Fruit fly (Drosophila melanogaster): ENCODE results near the gene Drice.

Drice gene

DNA sequence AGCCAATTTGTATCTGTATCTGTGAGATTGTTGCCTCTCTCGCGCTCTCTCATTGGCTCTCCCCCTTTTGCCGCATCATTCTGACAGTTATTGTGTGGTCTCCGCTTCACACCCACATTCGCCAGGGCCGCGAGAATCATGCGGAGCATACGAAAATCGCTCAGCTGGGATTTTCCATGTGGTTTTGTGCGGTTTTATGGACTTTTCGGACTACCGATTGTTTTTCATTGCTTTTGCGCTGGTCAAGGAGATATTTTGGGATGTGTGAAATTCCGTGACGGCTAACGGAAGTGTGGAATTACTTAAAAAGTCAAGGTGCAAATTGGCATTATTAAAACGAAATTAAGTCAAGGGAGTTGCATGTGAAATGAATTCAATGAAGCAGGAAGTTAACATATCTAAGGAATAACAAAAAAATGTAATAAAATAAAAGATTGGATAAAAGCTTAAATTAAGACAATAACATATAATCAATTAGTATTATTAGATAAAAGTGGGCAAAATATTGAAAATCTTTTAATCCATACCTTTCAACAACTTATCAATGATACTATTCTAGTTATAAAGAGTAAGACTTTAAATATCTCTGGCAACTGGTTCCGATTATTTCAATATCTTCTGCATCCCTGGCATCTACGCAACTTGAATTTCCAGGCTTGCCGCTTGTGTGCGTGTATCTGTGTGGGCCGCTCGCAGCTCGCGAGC lies 27.2 kb upstream of the Drice start (continued):
- TF ChIP-seq spab (GFP tag; optimal IDR thresholded peaks at IDR 0.05) (peak; percentile 51), CG15336 (GFP tag; IDR thresholded peaks at IDR 0.05) (no peak), fd85E (GFP tag; optimal IDR thresholded peaks at IDR 0.05) (no peak), CG6276 (GFP tag; optimal IDR thresholded peaks at IDR 0.05) (peak; percentile 23), CG3919 (GFP tag; optimal IDR thresholded peaks at IDR 0.05) (peak; percentile 24), CG8632 (GFP tag; optimal IDR thresholded peaks at IDR 0.05) (no peak), CG10631 (GFP tag; optimal IDR thresholded peaks at IDR 0.05) (peak; percentile 65), pdm3 (GFP tag; optimal IDR thresholded peaks at IDR 0.05) (peak; percentile 45), vri (GFP tag; optimal IDR thresholded peaks at IDR 0.05) (no peak), lz (GFP tag; optimal IDR thresholded peaks at IDR 0.05) (peak; percentile 61), CG31627 (GFP tag; optimal IDR thresholded peaks at IDR 0.05) (peak; percentile 40), CG16779 (tag; optimal IDR thresholded peaks at IDR 0.05) (no peak), Ets96B (tag; optimal IDR thresholded peaks at IDR 0.05) (peak; percentile 16), Sox102F (GFP tag; optimal IDR thresholded peaks at IDR 0.05) (no peak), CG10669 (GFP tag; optimal IDR thresholded peaks at IDR 0.05) (peak; percentile 33), esn (GFP tag; optimal IDR thresholded peaks at IDR 0.05) (peak; percentile 66), CG1621 (tag; optimal IDR thresholded peaks at IDR 0.05) (no peak), CG8119 (GFP tag; IDR thresholded peaks at IDR 0.05) (no peak), CG7368 (GFP tag; optimal IDR thresholded peaks at IDR 0.05) (no peak)

- TF ChIP-seq cyc (GFP tag; optimal IDR thresholded peaks at IDR 0.05) (no peak), lz (GFP tag; optimal IDR thresholded peaks at IDR 0.05) (no peak), CG32006 (GFP tag; optimal IDR thresholded peaks at IDR 0.05) (no peak), Met (GFP tag; optimal IDR thresholded peaks at IDR 0.05) (no peak), esn (GFP tag; optimal IDR thresholded peaks at IDR 0.05) (no peak), Hr39 (GFP tag; optimal IDR thresholded peaks at IDR 0.05) (no peak), CG6792 (GFP tag; optimal IDR thresholded peaks at IDR 0.05) (no peak), pdm3 (GFP tag; optimal IDR thresholded peaks at IDR 0.05) (no peak), CG7368 (GFP tag; optimal IDR thresholded peaks at IDR 0.05) (peak; percentile 27), CG6276 (GFP tag; optimal IDR thresholded peaks at IDR 0.05) (peak; percentile 49), eg (GFP tag; IDR thresholded peaks at IDR 0.05) (peak; percentile 53; the same call in 1 of the 3 replicates), spab (GFP tag; optimal IDR thresholded peaks at IDR 0.05) (no peak), net (GFP tag; optimal IDR thresholded peaks at IDR 0.05) (no peak), CG15336 (GFP tag; IDR thresholded peaks at IDR 0.05) (peak; percentile 63), CG9139 (GFP tag; optimal IDR thresholded peaks at IDR 0.05) (peak; percentile 61), Blimp-1 (GFP tag; optimal IDR thresholded peaks at IDR 0.05) (peak; percentile 76), topi (GFP tag; optimal IDR thresholded peaks at IDR 0.05) (no peak), CG8119 (GFP tag; IDR thresholded peaks at IDR 0.05) (peak; percentile 65), CG1621 (tag; optimal IDR thresholded peaks at IDR 0.05) (peak; percentile 24), CG8319 (GFP tag; optimal IDR thresholded peaks at IDR 0.05) (no peak), Eip78C (GFP tag) (no peak), CG31627 (GFP tag; optimal IDR thresholded peaks at IDR 0.05) (no peak), acj6 (GFP tag; optimal IDR thresholded peaks at IDR 0.05) (no peak), CG4318 (GFP tag; optimal IDR thresholded peaks at IDR 0.05) (no peak), CG3919 (GFP tag; optimal IDR thresholded peaks at IDR 0.05) (peak; percentile 6), ss (GFP tag; optimal IDR thresholded peaks at IDR 0.05) (peak; percentile 53 to 76), dac (GFP tag; optimal IDR thresholded peaks at IDR 0.05) (no peak), CG10631 (GFP tag; optimal IDR thresholded peaks at IDR 0.05) (no peak), CG34406 (GFP tag; optimal IDR thresholded peaks at IDR 0.05) (no peak), CG8632 (GFP tag; optimal IDR thresholded peaks at IDR 0.05) (no peak), fkh (GFP tag; optimal IDR thresholded peaks at IDR 0.05) (peak; percentile 83), CG6163 (GFP tag; IDR thresholded peaks at IDR 0.05) (peak; percentile 77), CG11294 (GFP tag; IDR thresholded peaks at IDR 0.05) (peak; percentile 38; the same call in 1 of the 2 replicates), fd85E (GFP tag; optimal IDR thresholded peaks at IDR 0.05) (no peak), CG11902 (GFP tag; optimal IDR thresholded peaks at IDR 0.05) (no peak), fd59A (GFP tag; optimal IDR thresholded peaks at IDR 0.05) (no peak), Hr4 (GFP tag; optimal IDR thresholded peaks at IDR 0.05) (no peak), Sox15 (GFP tag; optimal IDR thresholded peaks at IDR 0.05) (no peak), Smox (GFP tag; optimal IDR thresholded peaks at IDR 0.05) (no peak), OdsH (GFP tag; optimal IDR thresholded peaks at IDR 0.05) (no peak), CG16779 (tag; optimal IDR thresholded peaks at IDR 0.05) (no peak), Sox14 (GFP tag; optimal IDR thresholded peaks at IDR 0.05) (peak; percentile 29), Hr38 (GFP tag; optimal IDR thresholded peaks at IDR 0.05) (no peak)
Measured at dm6 chr3R:29772795-29773331, 26.6 kb upstream of the Drice start.
